Fruit fly (Drosophila melanogaster) whole organism, embryonic: ENCODE results near the gene Aps.

Source experiments
- Ada2b ChIP-seq: fragments of 200-800 bp; sonication (Bioruptor generic); IDR thresholded peaks from 2 replicates; pipeline ENCODE4 v1.3.6; 2022; ENCODE audit warnings: missing biosample characterization, missing genetic modification characterization
- CG1024 ChIP-seq: fragments of 200-800 bp; sonication (Bioruptor generic); IDR thresholded peaks from 2 replicates; pipeline ENCODE4 v1.3.6; 2022; ENCODE audit warnings: missing biosample characterization, missing genetic modification characterization
- CG10274 ChIP-seq: fragments of 200-800 bp; sonication (Bioruptor generic); optimal IDR thresholded peaks from 3 replicates; lab custom pipeline; 2017; ENCODE audit warnings: missing biosample characterization, mild to moderate bottlenecking, missing genetic modification characterization
- CG10959 ChIP-seq: fragments of 200-800 bp; sonication (Bioruptor generic); IDR thresholded peaks from 2 replicates; pipeline ENCODE4 v1.3.6; 2022; ENCODE audit warnings: missing biosample characterization, missing genetic modification characterization
- CG14965 ChIP-seq: fragments of 200-800 bp; sonication (Bioruptor generic); optimal IDR thresholded peaks from 2 replicates; lab custom pipeline; 2016; ENCODE audit warnings: missing biosample characterization, missing genetic modification characterization, borderline replicate concordance
- CG15011 ChIP-seq: fragments of 200-800 bp; sonication (Bioruptor generic); optimal IDR thresholded peaks from 3 replicates; lab custom pipeline; 2018; ENCODE audit warnings: missing biosample characterization, mild to moderate bottlenecking, missing genetic modification characterization
- CG15269 ChIP-seq: fragments of 200-800 bp; sonication (Bioruptor generic); optimal IDR thresholded peaks from 2 replicates; lab custom pipeline; 2018; ENCODE audit warnings: missing biosample characterization, mild to moderate bottlenecking, missing genetic modification characterization, moderate library complexity
- CG17568 ChIP-seq: fragments of 200-800 bp; sonication (Bioruptor generic); optimal IDR thresholded peaks from 2 replicates; lab custom pipeline; 2018; ENCODE audit warnings: missing biosample characterization, mild to moderate bottlenecking, missing genetic modification characterization, moderate library complexity
- CG17802 ChIP-seq: fragments of 200-800 bp; sonication (Bioruptor generic); optimal IDR thresholded peaks from 2 replicates; lab custom pipeline; 2018; ENCODE audit warnings: missing biosample characterization, mild to moderate bottlenecking, missing genetic modification characterization, moderate library complexity
- CG18262 ChIP-seq: fragments of 200-800 bp; optimal IDR thresholded peaks from 3 replicates; lab custom pipeline; 2019; ENCODE audit warnings: missing biosample characterization, mild to moderate bottlenecking, missing genetic modification characterization, moderate library complexity
- CG2120 ChIP-seq: fragments of 200-800 bp; sonication (Bioruptor generic); optimal IDR thresholded peaks from 3 replicates; lab custom pipeline; 2016; ENCODE audit warnings: missing biosample characterization, missing genetic modification characterization
- CG2889 ChIP-seq: fragments of 200-800 bp; sonication (Bioruptor generic); IDR thresholded peaks from 3 replicates; pipeline ENCODE4 v1.3.6; 2022; ENCODE audit warnings: missing biosample characterization, missing genetic modification characterization
- CG30431 ChIP-seq: fragments of 200-800 bp; sonication (Bioruptor generic); optimal IDR thresholded peaks from 2 replicates; lab custom pipeline; 2017; ENCODE audit warnings: missing biosample characterization, missing genetic modification characterization
- CG31365 ChIP-seq: fragments of 200-800 bp; sonication (Bioruptor generic); optimal IDR thresholded peaks from 2 replicates; lab custom pipeline; 2018; ENCODE audit warnings: missing biosample characterization, mild to moderate bottlenecking, missing genetic modification characterization
- CG3163 ChIP-seq: fragments of 200-800 bp; sonication (Bioruptor generic); optimal IDR thresholded peaks from 3 replicates; lab custom pipeline; 2016; ENCODE audit warnings: missing biosample characterization, missing genetic modification characterization
- CG32532 ChIP-seq: fragments of 200-800 bp; sonication (Bioruptor generic); IDR thresholded peaks from 2 replicates; pipeline ENCODE4 v1.3.6; 2022; ENCODE audit warnings: missing biosample characterization, missing genetic modification characterization
- CG32772 ChIP-seq: fragments of 200-800 bp; sonication (Bioruptor generic); IDR thresholded peaks from 2 replicates; pipeline ENCODE4 v1.3.6; 2022; ENCODE audit warnings: missing biosample characterization, missing genetic modification characterization
- CG33213 ChIP-seq: fragments of 200-800 bp; sonication (Bioruptor generic); optimal IDR thresholded peaks from 3 replicates; lab custom pipeline; 2016; ENCODE audit warnings: missing biosample characterization, missing genetic modification characterization
- CG34224 ChIP-seq: fragments of 200-800 bp; sonication (Bioruptor generic); IDR thresholded peaks from 3 replicates; pipeline ENCODE4 v1.3.6; 2022; ENCODE audit warnings: missing biosample characterization, missing genetic modification characterization; ENCODE audit not compliant: partially characterized antibody
- CG43689 ChIP-seq: fragments of 200-800 bp; sonication (Bioruptor generic); IDR thresholded peaks from 2 replicates; pipeline ENCODE4 v1.3.6; 2022; ENCODE audit warnings: missing biosample characterization, missing genetic modification characterization
- CG4424 ChIP-seq: fragments of 200-800 bp; sonication (Bioruptor generic); optimal IDR thresholded peaks from 3 replicates; lab custom pipeline; 2016; ENCODE audit warnings: missing biosample characterization, missing genetic modification characterization
- CG7357 ChIP-seq: fragments of 200-800 bp; sonication (Bioruptor generic); IDR thresholded peaks from 3 replicates; pipeline ENCODE4 v1.3.6; 2022; ENCODE audit warnings: missing biosample characterization, missing genetic modification characterization
- CG7556 ChIP-seq: fragments of 200-800 bp; sonication (Bioruptor generic); optimal IDR thresholded peaks from 2 replicates; lab custom pipeline; 2017; ENCODE audit warnings: missing biosample characterization, mild to moderate bottlenecking, missing genetic modification characterization
- Dll ChIP-seq: fragments of 200-800 bp; sonication (Bioruptor generic); IDR thresholded peaks from 4 replicates; pipeline ENCODE4 v1.3.6; 2022; ENCODE audit warnings: missing biosample characterization, missing genetic modification characterization; ENCODE audit not compliant: partially characterized antibody
- Drgx ChIP-seq: fragments of 200-800 bp; sonication (Bioruptor generic); IDR thresholded peaks from 2 replicates; pipeline ENCODE4 v1.3.6; 2022; ENCODE audit warnings: missing biosample characterization, missing genetic modification characterization
- ERR ChIP-seq: fragments of 200-800 bp; sonication (Bioruptor generic); optimal IDR thresholded peaks from 2 replicates; lab custom pipeline; 2016; ENCODE audit warnings: missing biosample characterization, missing genetic modification characterization
- Fer3 ChIP-seq: fragments of 200-800 bp; sonication (Bioruptor generic); optimal IDR thresholded peaks from 2 replicates; lab custom pipeline; 2018; ENCODE audit warnings: missing biosample characterization, mild to moderate bottlenecking, missing genetic modification characterization, moderate library complexity
- Hmr ChIP-seq: fragments of 200-800 bp; sonication (Bioruptor generic); optimal IDR thresholded peaks from 3 replicates; lab custom pipeline; 2017; ENCODE audit warnings: mild to moderate bottlenecking, missing biosample characterization, missing genetic modification reagents, missing genetic modification characterization
- Jarid2 ChIP-seq: fragments of 200-800 bp; sonication (Bioruptor generic); optimal IDR thresholded peaks from 3 replicates; lab custom pipeline; 2017; ENCODE audit warnings: mild to moderate bottlenecking, missing biosample characterization, missing genetic modification reagents, missing genetic modification characterization
- Kr ChIP-seq: fragments of 200-800 bp; sonication (Bioruptor generic); optimal IDR thresholded peaks from 2 replicates; lab custom pipeline; 2017; ENCODE audit warnings: missing biosample characterization, mild to moderate bottlenecking, missing genetic modification characterization
- MESR4 ChIP-seq: fragments of 200-800 bp; sonication (Bioruptor generic); optimal IDR thresholded peaks from 2 replicates; lab custom pipeline; 2018; ENCODE audit warnings: missing biosample characterization, mild to moderate bottlenecking, missing genetic modification characterization, moderate library complexity
- Side ChIP-seq: fragments of 200-800 bp; sonication (Bioruptor generic); optimal IDR thresholded peaks from 2 replicates; lab custom pipeline; 2016; ENCODE audit warnings: missing biosample characterization, missing genetic modification characterization
- bab2 ChIP-seq: fragments of 200-800 bp; sonication (Bioruptor generic); optimal IDR thresholded peaks from 2 replicates; lab custom pipeline; 2016; ENCODE audit warnings: missing biosample characterization, missing genetic modification characterization
- gcm ChIP-seq: fragments of 200-800 bp; sonication (Bioruptor generic); optimal IDR thresholded peaks from 2 replicates; lab custom pipeline; 2019; ENCODE audit warnings: missing biosample characterization, mild to moderate bottlenecking, missing genetic modification characterization, moderate library complexity
- her ChIP-seq: fragments of 200-800 bp; sonication (Bioruptor generic); optimal IDR thresholded peaks from 2 replicates; lab custom pipeline; 2016; ENCODE audit warnings: missing biosample characterization, missing genetic modification characterization
- hkb ChIP-seq, 2 experiments: fragments of 200-800 bp in 1 of 2; fragments of >200 bp in 1 of 2; sonication (Bioruptor generic) in 1 of 2; IDR thresholded peaks in 1 of 2; optimal IDR thresholded peaks in 1 of 2; 2 replicates each; pipeline versions ENCODE4 v1.3.6 to Lab custom; 2017 to 2022; ENCODE audit warnings: missing biosample characterization in 1 of 2, missing genetic modification characterization in 1 of 2
- inv ChIP-seq: fragments of 200-800 bp; sonication (Bioruptor generic); IDR thresholded peaks from 2 replicates; pipeline ENCODE4 v1.3.6; 2022; ENCODE audit warnings: missing biosample characterization, missing genetic modification characterization; ENCODE audit not compliant: partially characterized antibody
- lola ChIP-seq, 3 experiments: fragments of >200 bp in 2 of 3; fragments of 200-800 bp in 1 of 3; sonication (Bioruptor generic) in 1 of 3; optimal IDR thresholded peaks; 2 replicates each; lab custom pipeline; 2017 to 2019; ENCODE audit warnings: missing biosample characterization in 3 of 3, missing genetic modification characterization in 3 of 3, mild to moderate bottlenecking in 1 of 3, moderate library complexity in 1 of 3
- onecut ChIP-seq: fragments of 200-800 bp; sonication (Bioruptor generic); IDR thresholded peaks from 2 replicates; pipeline ENCODE4 v1.3.6; 2022; ENCODE audit warnings: missing biosample characterization, missing genetic modification characterization
- pfk ChIP-seq: fragments of 200-800 bp; sonication (Bioruptor generic); optimal IDR thresholded peaks from 2 replicates; lab custom pipeline; 2018; ENCODE audit warnings: missing biosample characterization, mild to moderate bottlenecking, missing genetic modification characterization, moderate library complexity
- prd ChIP-seq, 3 experiments: fragments of >200 bp in 2 of 3; fragments of 200-800 bp in 1 of 3; sonication (Bioruptor generic) in 1 of 3; optimal IDR thresholded peaks in 2 of 3; IDR thresholded peaks in 1 of 3; 2 replicates in 2 of 3; 3 replicates in 1 of 3; pipeline versions ENCODE4 v1.3.6 to Lab custom; 2017 to 2022; ENCODE audit warnings: missing biosample characterization in 1 of 3, missing genetic modification characterization in 1 of 3
- repo ChIP-seq: fragments of 200-800 bp; sonication (Bioruptor generic); optimal IDR thresholded peaks from 2 replicates; lab custom pipeline; 2016; ENCODE audit warnings: missing biosample characterization, missing genetic modification characterization
- stc ChIP-seq: fragments of 200-800 bp; sonication (Bioruptor generic); IDR thresholded peaks from 2 replicates; pipeline ENCODE4 v1.3.6; 2022; ENCODE audit warnings: missing biosample characterization, missing genetic modification characterization
- tin ChIP-seq: fragments of 200-800 bp; sonication (Bioruptor generic); optimal IDR thresholded peaks from 3 replicates; lab custom pipeline; 2016; ENCODE audit warnings: missing biosample characterization, missing genetic modification characterization
- tll ChIP-seq, 2 experiments: fragments of 200-800 bp in 1 of 2; fragments of >200 bp in 1 of 2; sonication (Bioruptor generic) in 1 of 2; optimal IDR thresholded peaks; 2 replicates each; lab custom pipeline; 2017 to 2019; ENCODE audit warnings: missing biosample characterization in 2 of 2, missing genetic modification characterization in 2 of 2, mild to moderate bottlenecking in 1 of 2, moderate library complexity in 1 of 2
- toy ChIP-seq: fragments of 200-800 bp; sonication (Bioruptor generic); IDR thresholded peaks from 2 replicates; pipeline ENCODE4 v1.3.6; 2022; ENCODE audit warnings: missing biosample characterization, missing genetic modification characterization
- trem ChIP-seq: fragments of 200-800 bp; optimal IDR thresholded peaks from 3 replicates; lab custom pipeline; 2019; ENCODE audit warnings: missing biosample characterization, mild to moderate bottlenecking, missing genetic modification characterization, moderate library complexity
- tx ChIP-seq: fragments of 200-800 bp; sonication (Bioruptor generic); optimal IDR thresholded peaks from 2 replicates; lab custom pipeline; 2016; ENCODE audit warnings: missing biosample characterization, missing genetic modification characterization
- wdn ChIP-seq: fragments of 200-800 bp; sonication (Bioruptor generic); IDR thresholded peaks from 2 replicates; pipeline ENCODE4 v1.3.6; 2022; ENCODE audit warnings: missing biosample characterization, missing genetic modification characterization

Aps gene

dm6 chr3L:10897534-10898255 is 1.2 kb downstream of the Aps start (continued):
- no peak for TF ChIP-seq CG43689
- TF ChIP-seq Fer3 (tag; lab: Kevin White, UChicago) = no peak
- TF ChIP-seq Side = no peak
- TF ChIP-seq CG32532 (GFP tag; lab: Robert Waterston, UW) = no peak
- no peak for TF ChIP-seq MESR4 (GFP tag; lab: Kevin White, UChicago)
- peak; percentile 25 for TF ChIP-seq Kr
- TF ChIP-seq CG15269 = no peak
- peak; percentile 8 for TF ChIP-seq CG18262 (tag; lab: Kevin White, UChicago)
- TF ChIP-seq bab2 (GFP tag; lab: Kevin White, UChicago) = no peak
- TF ChIP-seq CG32772 (GFP tag; lab: Robert Waterston, UW) = no peak
- no peak for TF ChIP-seq CG10959 (GFP tag; lab: Robert Waterston, UW)
- no peak for TF ChIP-seq CG17568
- TF ChIP-seq prd (optimal IDR thresholded peaks at IDR 0.05; lab: Kevin White, UChicago) = no peak
- no peak for TF ChIP-seq prd (GFP tag; IDR thresholded peaks at IDR 0.05; lab: Robert Waterston, UW)
- no peak for TF ChIP-seq tx (GFP tag; lab: Kevin White, UChicago)
- no peak for TF ChIP-seq CG7556
- TF ChIP-seq her (GFP tag; lab: Kevin White, UChicago) = no peak
- no peak for TF ChIP-seq CG14965 (GFP tag; lab: Kevin White, UChicago)
- no peak for TF ChIP-seq CG1024 (GFP tag; lab: Robert Waterston, UW)
- no peak for TF ChIP-seq hkb (optimal IDR thresholded peaks at IDR 0.05; lab: Kevin White, UChicago)
- TF ChIP-seq hkb (GFP tag; IDR thresholded peaks at IDR 0.05; lab: Robert Waterston, UW) = 0 out of 2 replicates have a peak, but pooled peaks have one; percentile 15
- TF ChIP-seq CG3163 (GFP tag; lab: Kevin White, UChicago) = no peak
- no peak for TF ChIP-seq lola (GFP tag; optimal IDR thresholded peaks at IDR 0.05; lab: Kevin White, UChicago)
- TF ChIP-seq Ada2b (GFP tag; lab: Robert Waterston, UW) = no peak
- no peak for TF ChIP-seq trem (tag; lab: Kevin White, UChicago)
- no peak for TF ChIP-seq stc (GFP tag; lab: Robert Waterston, UW)
- TF ChIP-seq onecut = no peak
- TF ChIP-seq gcm (GFP tag; lab: Kevin White, UChicago) = no peak
- no peak for TF ChIP-seq pfk (GFP tag; lab: Kevin White, UChicago)
- no peak for TF ChIP-seq CG15011 (GFP tag; lab: Kevin White, UChicago)
- no peak for TF ChIP-seq CG30431 (GFP tag; lab: Kevin White, UChicago)
- TF ChIP-seq CG34224 (GFP tag; lab: Robert Waterston, UW) = no peak
- TF ChIP-seq CG4424 = no peak
- no peak for TF ChIP-seq CG31365 (tag; lab: Kevin White, UChicago)
- TF ChIP-seq Dll = no peak
- peak; percentile 7 for TF ChIP-seq Jarid2 (GFP tag; lab: Kevin White, UChicago)
- no peak for TF ChIP-seq CG33213
- peak; percentile 20 for TF ChIP-seq CG10274 (GFP tag; lab: Kevin White, UChicago)
- TF ChIP-seq toy (GFP tag; lab: Robert Waterston, UW) = no peak
- no peak for TF ChIP-seq Hmr (GFP tag; lab: Kevin White, UChicago)
- no peak for TF ChIP-seq tll (GFP tag; optimal IDR thresholded peaks at IDR 0.05; lab: Kevin White, UChicago)
- TF ChIP-seq ERR (GFP tag; lab: Kevin White, UChicago) = no peak
- no peak for TF ChIP-seq CG17802 (tag; lab: Kevin White, UChicago)
- no peak for TF ChIP-seq inv (GFP tag; lab: Robert Waterston, UW)
- TF ChIP-seq CG7357 (GFP tag; lab: Robert Waterston, UW) = no peak
- TF ChIP-seq CG2120 (GFP tag; lab: Kevin White, UChicago) = no peak
- no peak for TF ChIP-seq tin
- peak; percentile 30 for TF ChIP-seq Drgx
- TF ChIP-seq CG2889 (GFP tag; lab: Robert Waterston, UW) = no peak
- no peak for TF ChIP-seq repo (GFP tag; lab: Kevin White, UChicago)
- no peak for TF ChIP-seq wdn (GFP tag; lab: Robert Waterston, UW)
